Fruit fly (Drosophila melanogaster) whole organism, embryonic: Measurements from ENCODE around the gene CG43954.

ENCODE experiments used
- CG8281 ChIP-seq: fragments of 200-800 bp; sonication (Bioruptor generic); optimal IDR thresholded peaks from 2 replicates; lab custom pipeline; 2018; ENCODE audit warnings: missing biosample characterization, mild to moderate bottlenecking, missing genetic modification characterization, moderate library complexity
- Lim3 ChIP-seq: fragments of 200-800 bp; sonication (Bioruptor generic); IDR thresholded peaks from 2 replicates; pipeline ENCODE4 v1.3.6; 2022; ENCODE audit warnings: missing biosample characterization, missing genetic modification characterization
- Sox100B ChIP-seq: fragments of 200-800 bp; sonication (Bioruptor generic); optimal IDR thresholded peaks from 3 replicates; lab custom pipeline; 2018; ENCODE audit warnings: missing biosample characterization, mild to moderate bottlenecking, missing genetic modification characterization
- Sry-β ChIP-seq: fragments of 200-800 bp; sonication (Bioruptor generic); optimal IDR thresholded peaks from 2 replicates; lab custom pipeline; 2018; ENCODE audit warnings: missing biosample characterization, mild to moderate bottlenecking, missing genetic modification characterization, moderate library complexity

dm6 chr3L:16670882-16671675 lies 40.4 kb downstream of the CG43954 start:
- TF ChIP-seq CG8281 (tag; lab: Kevin White, UChicago) (no peak), Lim3 (no peak), Sry-β (GFP tag; lab: Kevin White, UChicago) (no peak), Sox100B (no peak)
